Fruit fly (Drosophila melanogaster): ENCODE results near the gene Capr.
A peak's percentile ranks its signal among the peaks of the same experiment; 100 is the strongest.

Capr gene

dm6 chr3L:18637348-18637747 lies 35.8 kb downstream of the Capr start:
- TF ChIP-seq kay (GFP tag; ENCODE audit: borderline replicate concordance) = no peak
- no peak for TF ChIP-seq Crg-1 (GFP tag; optimal IDR thresholded peaks at IDR 0.05)
- no peak for TF ChIP-seq CG33017 (tag; optimal IDR thresholded peaks at IDR 0.05)
- no peak for TF ChIP-seq CG11617 (GFP tag; optimal IDR thresholded peaks at IDR 0.05)
- no peak for TF ChIP-seq CG7045 (GFP tag; optimal IDR thresholded peaks at IDR 0.05)
- no peak for TF ChIP-seq pad (GFP tag; optimal IDR thresholded peaks at IDR 0.05)
- TF ChIP-seq CG14711 (tag; optimal IDR thresholded peaks at IDR 0.05) = no peak
- no peak for TF ChIP-seq cic (GFP tag; optimal IDR thresholded peaks at IDR 0.05)
- TF ChIP-seq ovo (GFP tag; optimal IDR thresholded peaks at IDR 0.05) = no peak
- TF ChIP-seq CG12768 (GFP tag; optimal IDR thresholded peaks at IDR 0.05) = no peak
- TF ChIP-seq CG1620 (GFP tag; optimal IDR thresholded peaks at IDR 0.05) = no peak
- TF ChIP-seq bab1 (GFP tag; optimal IDR thresholded peaks at IDR 0.05) = no peak
- no peak for TF ChIP-seq Mnt (GFP tag; optimal IDR thresholded peaks at IDR 0.05)
- no peak for TF ChIP-seq tj (GFP tag; optimal IDR thresholded peaks at IDR 0.05)
- no peak for TF ChIP-seq Clk (GFP tag; optimal IDR thresholded peaks at IDR 0.05)
- TF ChIP-seq cnc (optimal IDR thresholded peaks at IDR 0.05) = no peak

- no peak for TF ChIP-seq CG12768 (GFP tag; optimal IDR thresholded peaks at IDR 0.05)
- TF ChIP-seq Mnt (GFP tag; optimal IDR thresholded peaks at IDR 0.05) = no peak
- TF ChIP-seq kay (GFP tag; ENCODE audit: borderline replicate concordance) = no peak
- no peak for TF ChIP-seq CG5204 (GFP tag; optimal IDR thresholded peaks at IDR 0.05)
- no peak for TF ChIP-seq Hr96 (GFP tag; optimal IDR thresholded peaks at IDR 0.05)
- no peak for TF ChIP-seq CG33017 (tag; optimal IDR thresholded peaks at IDR 0.05)
- TF ChIP-seq Clk (GFP tag; optimal IDR thresholded peaks at IDR 0.05) = no peak
- no peak for TF ChIP-seq ovo (GFP tag; optimal IDR thresholded peaks at IDR 0.05)
- TF ChIP-seq toe (GFP tag; optimal IDR thresholded peaks at IDR 0.05) = no peak
- no peak for TF ChIP-seq CG1620 (GFP tag; optimal IDR thresholded peaks at IDR 0.05)
Observed at dm6 chr3L:18636782-18637181, 36.3 kb downstream of the Capr start.

dm6 chr3L:18634792-18635471 lies 38.2 kb downstream of the Capr start:
- peak; percentile 6 for TF ChIP-seq CG7101 (tag; optimal IDR thresholded peaks at IDR 0.05)
- TF ChIP-seq CG5204 (GFP tag; optimal IDR thresholded peaks at IDR 0.05) = no peak
- peak; percentile 87 for TF ChIP-seq tj (GFP tag; optimal IDR thresholded peaks at IDR 0.05)
- peak; percentile 16 for TF ChIP-seq kay (GFP tag; ENCODE audit: borderline replicate concordance)
- TF ChIP-seq bab1 (GFP tag; optimal IDR thresholded peaks at IDR 0.05) = peak; percentile 26
- no peak for TF ChIP-seq ovo (GFP tag; optimal IDR thresholded peaks at IDR 0.05)
- no peak for TF ChIP-seq CG14711 (tag; optimal IDR thresholded peaks at IDR 0.05)

dm6 chr3L:18633084-18633483 lies 40.0 kb downstream of the Capr start:
- TF ChIP-seq cic (GFP tag; optimal IDR thresholded peaks at IDR 0.05) (no peak), Mnt (GFP tag; optimal IDR thresholded peaks at IDR 0.05) (no peak), ovo (GFP tag; optimal IDR thresholded peaks at IDR 0.05) (peak; percentile 13), CG33017 (tag; optimal IDR thresholded peaks at IDR 0.05) (no peak)

dm6 chr3L:18632187-18632635 lies 40.9 kb downstream of the Capr start:
- TF ChIP-seq Clk (GFP tag; optimal IDR thresholded peaks at IDR 0.05) (no peak), Mnt (GFP tag; optimal IDR thresholded peaks at IDR 0.05) (no peak), CG11617 (GFP tag; optimal IDR thresholded peaks at IDR 0.05) (no peak), Crg-1 (GFP tag; optimal IDR thresholded peaks at IDR 0.05) (no peak), toe (GFP tag; optimal IDR thresholded peaks at IDR 0.05) (no peak), CG14711 (tag; optimal IDR thresholded peaks at IDR 0.05) (no peak), pad (GFP tag; optimal IDR thresholded peaks at IDR 0.05) (no peak), CG5204 (GFP tag; optimal IDR thresholded peaks at IDR 0.05) (no peak), ovo (GFP tag; optimal IDR thresholded peaks at IDR 0.05) (no peak), CG7045 (GFP tag; optimal IDR thresholded peaks at IDR 0.05) (no peak), kay (GFP tag; ENCODE audit: borderline replicate concordance) (no peak), cnc (optimal IDR thresholded peaks at IDR 0.05) (no peak), CG33017 (tag; optimal IDR thresholded peaks at IDR 0.05) (no peak), CG7101 (tag; optimal IDR thresholded peaks at IDR 0.05) (no peak), bab1 (GFP tag; optimal IDR thresholded peaks at IDR 0.05) (no peak), Hr96 (GFP tag; optimal IDR thresholded peaks at IDR 0.05) (no peak), CG1620 (GFP tag; optimal IDR thresholded peaks at IDR 0.05) (no peak)

- TF ChIP-seq cic (GFP tag; optimal IDR thresholded peaks at IDR 0.05) (no peak), pad (GFP tag; optimal IDR thresholded peaks at IDR 0.05) (no peak)
Observed at dm6 chr3L:18629874-18630273, 43.2 kb downstream of the Capr start.

- no peak for TF ChIP-seq ovo (GFP tag; optimal IDR thresholded peaks at IDR 0.05)
- peak; percentile 31 for TF ChIP-seq tj (GFP tag; optimal IDR thresholded peaks at IDR 0.05)
Observed at dm6 chr3L:18628458-18628857, 44.7 kb downstream of the Capr start.
